Worm (Caenorhabditis elegans) whole organism, young adult: ENCODE results near the gene F28A10.13.

Experiments
- B0019.2 ChIP-seq: fragments of 200-800 bp; sonication (Bioruptor generic); conservative IDR thresholded peaks from 2 replicates; pipeline ENCODE4 v1.3.6; 2022; ENCODE audit warnings: missing genetic modification reagents, missing genetic modification characterization, missing compliant biosample characterization
- B0035.1 ChIP-seq: sonication (generic microtip); optimal IDR thresholded peaks from 2 replicates; lab custom pipeline; 2016; ENCODE audit warnings: missing genetic modification characterization, mild to moderate bottlenecking, missing compliant biosample characterization, missing genotype, missing genetic modification reagents
- B0261.1 ChIP-seq: sonication (generic microtip); optimal IDR thresholded peaks from 2 replicates; lab custom pipeline; 2016; ENCODE audit warnings: mild to moderate bottlenecking, missing genetic modification characterization, moderate library complexity, missing compliant biosample characterization
- B0336.3 ChIP-seq: fragments of 200-800 bp; sonication (Bioruptor generic); IDR thresholded peaks from 2 replicates; pipeline ENCODE4 v1.3.6; 2022; ENCODE audit warnings: missing genetic modification characterization, missing compliant biosample characterization
- D2030.7 ChIP-seq: fragments of 200-800 bp; sonication (Bioruptor generic); IDR thresholded peaks from 2 replicates; pipeline ENCODE4 v1.3.6; 2022; ENCODE audit warnings: missing genetic modification reagents, missing genetic modification characterization, missing compliant biosample characterization
- F10E7.11 ChIP-seq: sonication (generic microtip); optimal IDR thresholded peaks from 2 replicates; lab custom pipeline; 2017; ENCODE audit warnings: mild to moderate bottlenecking, missing genetic modification characterization, moderate library complexity, missing compliant biosample characterization
- F33H1.4 ChIP-seq: fragments of 200-800 bp; sonication (Bioruptor generic); IDR thresholded peaks from 2 replicates; pipeline ENCODE4 v1.3.6; 2022; ENCODE audit warnings: missing genetic modification reagents, missing genetic modification characterization, missing compliant biosample characterization
- F39B2.1 ChIP-seq: fragments of 200-800 bp; sonication (Bioruptor generic); IDR thresholded peaks from 2 replicates; pipeline ENCODE4 v1.3.6; 2022; ENCODE audit warnings: missing genetic modification reagents, missing genetic modification characterization, missing compliant biosample characterization
- F49E8.2 ChIP-seq: sonication (generic microtip); optimal IDR thresholded peaks from 3 replicates; lab custom pipeline; 2017; ENCODE audit warnings: missing genetic modification characterization, mild to moderate bottlenecking, missing compliant biosample characterization, antibody characterized with exemption, moderate library complexity; ENCODE audit not compliant: insufficient read depth
- F52B5.7 ChIP-seq: sonication (generic microtip); optimal IDR thresholded peaks from 2 replicates; lab custom pipeline; 2016; ENCODE audit warnings: mild to moderate bottlenecking, missing genetic modification characterization, missing compliant biosample characterization
- F55B11.4 ChIP-seq: sonication (generic microtip); optimal IDR thresholded peaks from 2 replicates; lab custom pipeline; 2016; ENCODE audit warnings: missing compliant biosample characterization, missing genetic modification characterization, borderline replicate concordance; ENCODE audit not compliant: insufficient read depth
- T07F8.4 ChIP-seq: sonication (generic microtip); optimal IDR thresholded peaks from 2 replicates; lab custom pipeline; 2016; ENCODE audit warnings: mild to moderate bottlenecking, missing genetic modification characterization, moderate library complexity, missing compliant biosample characterization
- Y53F4B.3 ChIP-seq: fragments of 200-800 bp; sonication (Bioruptor generic); IDR thresholded peaks from 2 replicates; pipeline ENCODE4 v1.3.6; 2022; ENCODE audit warnings: missing genetic modification reagents, missing genetic modification characterization, missing compliant biosample characterization
- Y53G8AR.9 ChIP-seq: fragments of 200-800 bp; sonication (Bioruptor generic); conservative IDR thresholded peaks from 2 replicates; pipeline ENCODE4 v1.3.6; 2022; ENCODE audit warnings: missing genetic modification reagents, missing genetic modification characterization, missing compliant biosample characterization
- Y67H2A.10 ChIP-seq: fragments of 200-800 bp; sonication (Bioruptor generic); conservative IDR thresholded peaks from 2 replicates; pipeline ENCODE4 v1.3.6; 2022; ENCODE audit warnings: missing genetic modification reagents, missing genetic modification characterization, missing compliant biosample characterization
- Y79H2A.3 ChIP-seq: fragments of 200-800 bp; sonication (Bioruptor generic); conservative IDR thresholded peaks from 2 replicates; pipeline ENCODE4 v1.3.6; 2022; ENCODE audit warnings: missing genetic modification reagents, missing genetic modification characterization, missing compliant biosample characterization
- ama-1 ChIP-seq, 3 experiments: fragments of 150-350 bp in 1 of 3; sonication (generic microtip) in 2 of 3; optimal IDR thresholded peaks; 2 replicates each; lab custom pipeline; 2014 to 2018; ENCODE audit warnings: missing biosample characterization in 2 of 3, missing genetic modification characterization in 2 of 3, missing genetic modification reagents in 2 of 3
- athp-1 ChIP-seq: sonication (generic microtip); optimal IDR thresholded peaks from 2 replicates; lab custom pipeline; 2017; ENCODE audit warnings: mild to moderate bottlenecking, missing genetic modification characterization, missing compliant biosample characterization
- attf-3 ChIP-seq: fragments of 200-800 bp; sonication (Bioruptor generic); conservative IDR thresholded peaks from 2 replicates; pipeline ENCODE4 v1.3.6; 2022; ENCODE audit warnings: missing genetic modification reagents, missing genetic modification characterization, missing compliant biosample characterization
- bed-1 ChIP-seq: fragments of 200-800 bp; sonication (Bioruptor generic); IDR thresholded peaks from 2 replicates; pipeline ENCODE4 v1.3.6; 2022; ENCODE audit warnings: missing genetic modification reagents, missing genetic modification characterization, missing compliant biosample characterization
- bed-2 ChIP-seq: fragments of 200-800 bp; sonication (Bioruptor generic); IDR thresholded peaks from 2 replicates; pipeline ENCODE4 v1.3.6; 2022; ENCODE audit warnings: missing genetic modification reagents, missing genetic modification characterization, missing compliant biosample characterization
- ccch-3 ChIP-seq: fragments of 200-800 bp; sonication (Bioruptor generic); optimal IDR thresholded peaks from 2 replicates; lab custom pipeline; 2018; ENCODE audit warnings: mild to moderate bottlenecking, missing genetic modification characterization, missing compliant biosample characterization
- cebp-1 ChIP-seq, 2 experiments: fragments of 200-800 bp in 1 of 2; sonication (Bioruptor generic) in 1 of 2; sonication (generic microtip) in 1 of 2; IDR thresholded peaks in 1 of 2; optimal IDR thresholded peaks in 1 of 2; 2 replicates each; pipeline versions ENCODE4 v1.3.6 to Lab custom; 2017 to 2022; ENCODE audit warnings: missing compliant biosample characterization in 2 of 2, missing genetic modification characterization in 2 of 2, mild to moderate bottlenecking in 1 of 2, missing genetic modification reagents in 1 of 2, moderate library complexity in 1 of 2
- ceh-27 ChIP-seq: fragments of 200-800 bp; sonication (Bioruptor generic); optimal IDR thresholded peaks from 2 replicates; lab custom pipeline; 2018; ENCODE audit warnings: mild to moderate bottlenecking, missing genetic modification characterization, moderate library complexity, missing compliant biosample characterization
- chd-7 ChIP-seq: sonication (generic microtip); optimal IDR thresholded peaks from 2 replicates; lab custom pipeline; 2016; ENCODE audit warnings: mild to moderate bottlenecking, missing genetic modification characterization, moderate library complexity, missing compliant biosample characterization
- efl-1 ChIP-seq: fragments of 150-350 bp; optimal IDR thresholded peaks from 2 replicates; lab custom pipeline; 2014; ENCODE audit warnings: missing biosample characterization, missing genetic modification reagents, missing genetic modification characterization
- him-1 ChIP-seq: sonication (generic microtip); optimal IDR thresholded peaks from 2 replicates; lab custom pipeline; 2016; ENCODE audit warnings: missing genotype, missing genetic modification reagents, missing genetic modification characterization, missing compliant biosample characterization
- hlh-12 ChIP-seq: sonication (generic microtip); optimal IDR thresholded peaks from 2 replicates; lab custom pipeline; 2016; ENCODE audit warnings: missing genetic modification characterization, missing compliant biosample characterization
- hlh-26 ChIP-seq: fragments of 200-800 bp; sonication (Bioruptor generic); conservative IDR thresholded peaks from 2 replicates; pipeline ENCODE4 v1.3.6; 2022; ENCODE audit warnings: missing genetic modification reagents, missing genetic modification characterization, missing compliant biosample characterization
- hmg-20 ChIP-seq: fragments of 200-800 bp; sonication (Bioruptor generic); IDR thresholded peaks from 2 replicates; pipeline ENCODE4 v1.3.6; 2022; ENCODE audit warnings: missing genetic modification reagents, missing genetic modification characterization, missing compliant biosample characterization
- hsf-1 ChIP-seq: fragments of 200-800 bp; sonication (Bioruptor generic); IDR thresholded peaks from 2 replicates; pipeline ENCODE4 v1.3.6; 2022; ENCODE audit warnings: missing genetic modification reagents, missing genetic modification characterization, missing compliant biosample characterization
- lin-26 ChIP-seq: fragments of 200-800 bp; sonication (Bioruptor generic); IDR thresholded peaks from 2 replicates; pipeline ENCODE4 v1.3.6; 2022; ENCODE audit warnings: missing genetic modification reagents, missing genetic modification characterization, missing compliant biosample characterization
- lin-35 ChIP-seq, 3 experiments: fragments of 150-350 bp in 2 of 3; sonication (generic microtip) in 1 of 3; optimal IDR thresholded peaks; 2 replicates each; lab custom pipeline; 2014 to 2018; ENCODE audit warnings: missing biosample characterization in 3 of 3, missing genetic modification characterization in 3 of 3, missing genetic modification reagents in 3 of 3
- lin-54 ChIP-seq: fragments of 200-800 bp; sonication (Bioruptor generic); optimal IDR thresholded peaks from 2 replicates; lab custom pipeline; 2018; ENCODE audit warnings: mild to moderate bottlenecking, missing genetic modification characterization, missing compliant biosample characterization
- lir-1 ChIP-seq: fragments of 200-800 bp; sonication (Bioruptor generic); conservative IDR thresholded peaks from 2 replicates; pipeline ENCODE4 v1.3.6; 2022; ENCODE audit warnings: missing genetic modification reagents, missing genetic modification characterization, missing compliant biosample characterization
- lsy-27 ChIP-seq: sonication (generic microtip); optimal IDR thresholded peaks from 2 replicates; lab custom pipeline; 2017; ENCODE audit warnings: missing genetic modification characterization, mild to moderate bottlenecking, missing compliant biosample characterization, antibody characterized with exemption, missing genotype, borderline replicate concordance; ENCODE audit not compliant: insufficient read depth
- madf-3 ChIP-seq: fragments of 200-800 bp; sonication (Bioruptor generic); IDR thresholded peaks from 2 replicates; pipeline ENCODE4 v1.3.6; 2022; ENCODE audit warnings: missing genetic modification reagents, missing genetic modification characterization, missing compliant biosample characterization
- madf-6 ChIP-seq: fragments of 200-800 bp; sonication (Bioruptor generic); IDR thresholded peaks from 2 replicates; pipeline ENCODE4 v1.3.6; 2022; ENCODE audit warnings: missing genetic modification reagents, missing genetic modification characterization, missing compliant biosample characterization
- mcd-1 ChIP-seq: fragments of 200-800 bp; sonication (Bioruptor generic); IDR thresholded peaks from 2 replicates; pipeline ENCODE4 v1.3.6; 2022; ENCODE audit warnings: missing genetic modification reagents, missing genetic modification characterization, missing compliant biosample characterization
- mel-28 ChIP-seq: sonication (generic microtip); optimal IDR thresholded peaks from 2 replicates; lab custom pipeline; 2016; ENCODE audit warnings: borderline replicate concordance, mild to moderate bottlenecking, missing genetic modification characterization, missing compliant biosample characterization
- nhr-90 ChIP-seq: sonication (generic microtip); optimal IDR thresholded peaks from 2 replicates; lab custom pipeline; 2016; ENCODE audit warnings: missing genotype, mild to moderate bottlenecking, missing genetic modification characterization, missing compliant biosample characterization
- pbrm-1 ChIP-seq: fragments of 200-800 bp; sonication (Bioruptor generic); IDR thresholded peaks from 2 replicates; pipeline ENCODE4 v1.3.6; 2022; ENCODE audit warnings: missing genetic modification reagents, missing genetic modification characterization, missing compliant biosample characterization
- repo-1 ChIP-seq: sonication (generic microtip); optimal IDR thresholded peaks from 2 replicates; lab custom pipeline; 2017; ENCODE audit warnings: mild to moderate bottlenecking, missing genetic modification characterization, missing compliant biosample characterization
- unc-62 ChIP-seq: fragments of 150-350 bp; optimal IDR thresholded peaks from 2 replicates; lab custom pipeline; 2014; ENCODE audit warnings: missing biosample characterization, missing genetic modification reagents, missing genetic modification characterization
- ztf-18 ChIP-seq: sonication (generic microtip); optimal IDR thresholded peaks from 2 replicates; lab custom pipeline; 2016; ENCODE audit warnings: missing genotype, mild to moderate bottlenecking, missing genetic modification characterization, missing compliant biosample characterization
- ztf-22 ChIP-seq: fragments of 200-800 bp; sonication (Bioruptor generic); optimal IDR thresholded peaks from 2 replicates; lab custom pipeline; 2018; ENCODE audit warnings: mild to moderate bottlenecking, missing genetic modification characterization, moderate library complexity, missing compliant biosample characterization
- ztf-26 ChIP-seq: sonication (generic microtip); optimal IDR thresholded peaks from 2 replicates; lab custom pipeline; 2017; ENCODE audit warnings: missing genetic modification characterization, missing compliant biosample characterization
- ztf-28 ChIP-seq: fragments of 200-800 bp; sonication (Bioruptor generic); IDR thresholded peaks from 2 replicates; pipeline ENCODE4 v1.3.6; 2022; ENCODE audit warnings: missing genetic modification reagents, missing genetic modification characterization, missing compliant biosample characterization

The F28A10.13 gene

DNA sequence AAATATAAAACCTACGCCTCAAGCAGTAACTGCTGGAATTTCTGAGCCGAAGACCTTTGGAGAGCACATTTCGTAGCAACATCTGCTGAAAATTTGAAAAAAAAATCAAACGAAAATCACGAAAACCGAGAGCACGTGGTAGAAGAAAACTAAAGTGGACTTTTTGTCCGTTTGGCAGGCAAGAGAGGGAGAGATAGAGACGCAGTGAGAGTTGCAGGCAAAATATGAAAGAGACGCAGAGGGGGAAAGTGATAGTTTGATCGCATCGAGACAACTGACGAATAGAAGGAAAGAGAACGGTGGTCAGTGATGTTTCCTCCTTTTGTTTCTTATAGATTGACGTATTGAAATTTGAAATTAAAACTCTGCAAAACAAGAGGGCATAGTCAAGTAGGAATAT lies at the start of gene F28A10.13, which contains the start of gene acdh-9 (continued):
- TF ChIP-seq lin-54 (GFP tag; lab: Kevin White, UChicago) (peak; percentile 31), him-1 (tag; lab: Kevin White, UChicago) (no peak), B0019.2 (GFP tag; lab: Robert Waterston, UW) (no peak), F33H1.4 (GFP tag; lab: Robert Waterston, UW) (no peak), mcd-1 (GFP tag; lab: Robert Waterston, UW) (peak; percentile 41; the same call in 1 of the 2 replicates), bed-1 (GFP tag; lab: Robert Waterston, UW) (no peak), F39B2.1 (no peak), ztf-26 (tag; lab: Kevin White, UChicago) (no peak), ama-1 (optimal IDR thresholded peaks at IDR 0.05; lab: Kevin White, UChicago) (peak; percentile 41), ama-1 (GFP tag; optimal IDR thresholded peaks at IDR 0.05; lab: Kevin White, UChicago) (no peak), Y53F4B.3 (GFP tag; lab: Robert Waterston, UW) (no peak), madf-6 (GFP tag; lab: Robert Waterston, UW) (no peak), pbrm-1 (GFP tag; lab: Robert Waterston, UW) (no peak), B0035.1 (tag; lab: Kevin White, UChicago) (no peak), repo-1 (tag; lab: Kevin White, UChicago) (no peak), F52B5.7 (tag; lab: Kevin White, UChicago) (no peak), hlh-26 (GFP tag; lab: Robert Waterston, UW) (no peak), hsf-1 (GFP tag; lab: Robert Waterston, UW) (no peak), lin-35 (GFP tag; optimal IDR thresholded peaks at IDR 0.05; lab: Kevin White, UChicago) (no peak), lsy-27 (tag; lab: Kevin White, UChicago) (no peak), Y53G8AR.9 (no peak), B0261.1 (tag; lab: Kevin White, UChicago) (no peak), Y79H2A.3 (no peak), ztf-18 (no peak), ztf-22 (no peak), hlh-12 (tag; lab: Kevin White, UChicago) (no peak), attf-3 (GFP tag; lab: Robert Waterston, UW) (no peak), nhr-90 (tag; lab: Kevin White, UChicago) (peak; percentile 0), mel-28 (tag; lab: Kevin White, UChicago) (no peak), efl-1 (GFP tag; lab: Kevin White, UChicago) (no peak), lir-1 (GFP tag; lab: Robert Waterston, UW) (no peak), ztf-28 (GFP tag; lab: Robert Waterston, UW) (no peak), unc-62 (GFP tag; lab: Kevin White, UChicago) (no peak), hmg-20 (no peak), ceh-27 (GFP tag; lab: Kevin White, UChicago) (peak; percentile 25), lin-26 (GFP tag; lab: Robert Waterston, UW) (no peak), cebp-1 (GFP tag; IDR thresholded peaks at IDR 0.05; lab: Robert Waterston, UW) (no peak), cebp-1 (tag; optimal IDR thresholded peaks at IDR 0.05; lab: Kevin White, UChicago) (peak; percentile 73), T07F8.4 (no peak), bed-2 (GFP tag; lab: Robert Waterston, UW) (no peak), madf-3 (no peak), Y67H2A.10 (no peak), ccch-3 (no peak), F55B11.4 (tag; lab: Kevin White, UChicago) (no peak), chd-7 (tag; lab: Kevin White, UChicago) (no peak), F49E8.2 (tag; lab: Kevin White, UChicago) (no peak), F10E7.11 (no peak), athp-1 (no peak), B0336.3 (peak; percentile 70), D2030.7 (GFP tag; lab: Robert Waterston, UW) (no peak)
